Fruit fly (Drosophila melanogaster) whole organism, prepupa: ENCODE results near the gene CG6418.
A peak's percentile ranks its signal among the peaks of the same experiment; 100 is the strongest.

Experiments
- Blimp-1 ChIP-seq: fragments of 200-800 bp; sonication (Bioruptor generic); optimal IDR thresholded peaks from 3 replicates; lab custom pipeline; 2017; ENCODE audit warnings: missing biosample characterization, missing genetic modification characterization, mild to moderate bottlenecking, moderate library complexity, missing genetic modification reagents
- CG10631 ChIP-seq: fragments of 200-800 bp; sonication (Bioruptor generic); optimal IDR thresholded peaks from 2 replicates; lab custom pipeline; 2016; ENCODE audit warnings: missing biosample characterization, missing genetic modification characterization
- CG10669 ChIP-seq: fragments of 200-800 bp; sonication (Bioruptor generic); optimal IDR thresholded peaks from 3 replicates; lab custom pipeline; 2018; ENCODE audit warnings: missing biosample characterization, mild to moderate bottlenecking, missing genetic modification characterization, moderate library complexity
- CG11294 ChIP-seq: fragments of 200-800 bp; sonication (Bioruptor generic); IDR thresholded peaks from 2 replicates; pipeline ENCODE4 v1.3.6; 2022; ENCODE audit warnings: missing biosample characterization, missing genetic modification characterization
- CG11762 ChIP-seq: fragments of 200-800 bp; sonication (Bioruptor generic); optimal IDR thresholded peaks from 3 replicates; lab custom pipeline; 2016; ENCODE audit warnings: missing biosample characterization, missing genetic modification characterization; ENCODE audit not compliant: insufficient read depth
- CG11902 ChIP-seq: fragments of 200-800 bp; sonication (Bioruptor generic); optimal IDR thresholded peaks from 3 replicates; lab custom pipeline; 2016; ENCODE audit warnings: missing biosample characterization, missing genetic modification characterization
- CG15336 ChIP-seq: fragments of 200-800 bp; sonication (Bioruptor generic); IDR thresholded peaks from 2 replicates; pipeline ENCODE4 v1.3.6; 2022; ENCODE audit warnings: missing biosample characterization, missing genetic modification characterization
- CG1621 ChIP-seq: fragments of 200-800 bp; sonication (Bioruptor generic); optimal IDR thresholded peaks from 3 replicates; lab custom pipeline; 2018; ENCODE audit warnings: missing biosample characterization, mild to moderate bottlenecking, missing genetic modification characterization
- CG16779 ChIP-seq: fragments of 200-800 bp; sonication (Bioruptor generic); optimal IDR thresholded peaks from 3 replicates; lab custom pipeline; 2017; ENCODE audit warnings: missing biosample characterization, mild to moderate bottlenecking, missing genetic modification characterization
- CG3032 ChIP-seq: fragments of 200-800 bp; optimal IDR thresholded peaks from 2 replicates; lab custom pipeline; 2019; ENCODE audit warnings: missing biosample characterization, mild to moderate bottlenecking, missing genetic modification characterization, moderate library complexity
- CG31627 ChIP-seq: fragments of 200-800 bp; sonication (Bioruptor generic); optimal IDR thresholded peaks from 3 replicates; lab custom pipeline; 2016; ENCODE audit warnings: missing biosample characterization, missing genetic modification characterization
- CG34406 ChIP-seq: fragments of 200-800 bp; sonication (Bioruptor generic); optimal IDR thresholded peaks from 3 replicates; lab custom pipeline; 2016; ENCODE audit warnings: missing biosample characterization, missing genetic modification characterization
- CG3919 ChIP-seq: fragments of 200-800 bp; sonication (Bioruptor generic); optimal IDR thresholded peaks from 3 replicates; lab custom pipeline; 2016; ENCODE audit warnings: missing biosample characterization, missing genetic modification characterization
- CG6163 ChIP-seq: fragments of 200-800 bp; sonication (Bioruptor generic); IDR thresholded peaks from 3 replicates; pipeline ENCODE4 v1.3.6; 2022; ENCODE audit warnings: missing biosample characterization, missing genetic modification characterization
- CG6792 ChIP-seq: fragments of 200-800 bp; sonication (Bioruptor generic); optimal IDR thresholded peaks from 3 replicates; lab custom pipeline; 2016; ENCODE audit warnings: missing biosample characterization, missing genetic modification characterization
- CG6808 ChIP-seq: fragments of 200-800 bp; sonication (Bioruptor generic); optimal IDR thresholded peaks from 3 replicates; lab custom pipeline; 2017; ENCODE audit warnings: missing biosample characterization, missing genetic modification characterization, mild to moderate bottlenecking, moderate library complexity, missing genetic modification reagents
- CG6854 ChIP-seq: fragments of 200-800 bp; sonication (Bioruptor generic); optimal IDR thresholded peaks from 2 replicates; lab custom pipeline; 2017; ENCODE audit warnings: missing biosample characterization, mild to moderate bottlenecking, missing genetic modification characterization
- CG7368 ChIP-seq: fragments of 200-800 bp; sonication (Bioruptor generic); optimal IDR thresholded peaks from 3 replicates; lab custom pipeline; 2016; ENCODE audit warnings: missing biosample characterization, missing genetic modification characterization
- CG8119 ChIP-seq: fragments of 200-800 bp; sonication (Bioruptor generic); IDR thresholded peaks from 3 replicates; pipeline ENCODE4 v1.3.6; 2022; ENCODE audit warnings: missing biosample characterization, missing genetic modification characterization
- CG8319 ChIP-seq: fragments of 200-800 bp; sonication (Bioruptor generic); optimal IDR thresholded peaks from 3 replicates; lab custom pipeline; 2016; ENCODE audit warnings: missing biosample characterization, missing genetic modification characterization
- Eip75B ChIP-seq: fragments of 200-800 bp; sonication (Bioruptor generic); optimal IDR thresholded peaks from 3 replicates; lab custom pipeline; 2016; ENCODE audit warnings: missing biosample characterization, missing genetic modification characterization
- Eip93F ChIP-seq: fragments of 200-800 bp; sonication (Bioruptor generic); optimal IDR thresholded peaks from 2 replicates; lab custom pipeline; 2016; ENCODE audit warnings: missing biosample characterization, mild to moderate bottlenecking, missing genetic modification characterization
- Ets21C ChIP-seq: fragments of 200-800 bp; sonication (Bioruptor generic); optimal IDR thresholded peaks from 3 replicates; lab custom pipeline; 2016; ENCODE audit warnings: missing biosample characterization, missing genetic modification characterization
- Ets96B ChIP-seq: fragments of 200-800 bp; optimal IDR thresholded peaks from 2 replicates; lab custom pipeline; 2019; ENCODE audit warnings: missing biosample characterization, mild to moderate bottlenecking, missing genetic modification characterization, moderate library complexity
- Gug ChIP-seq: fragments of 200-800 bp; sonication (Bioruptor generic); IDR thresholded peaks from 2 replicates; pipeline ENCODE4 v1.3.6; 2022; ENCODE audit warnings: missing biosample characterization, missing genetic modification characterization
- Hr39 ChIP-seq: fragments of 200-800 bp; sonication (Bioruptor generic); optimal IDR thresholded peaks from 2 replicates; lab custom pipeline; 2016; ENCODE audit warnings: missing biosample characterization, missing genetic modification characterization
- Hr4 ChIP-seq: fragments of 200-800 bp; sonication (Bioruptor generic); optimal IDR thresholded peaks from 3 replicates; lab custom pipeline; 2016; ENCODE audit warnings: missing biosample characterization, missing genetic modification characterization
- Met ChIP-seq: fragments of 200-800 bp; sonication (Bioruptor generic); optimal IDR thresholded peaks from 3 replicates; lab custom pipeline; 2016; ENCODE audit warnings: missing biosample characterization, missing genetic modification characterization
- Smox ChIP-seq: fragments of 200-800 bp; sonication (Bioruptor generic); optimal IDR thresholded peaks from 3 replicates; lab custom pipeline; 2016; ENCODE audit warnings: missing biosample characterization, missing genetic modification characterization
- Sox102F ChIP-seq: fragments of 200-800 bp; sonication (Bioruptor generic); optimal IDR thresholded peaks from 2 replicates; lab custom pipeline; 2016; ENCODE audit warnings: missing biosample characterization, mild to moderate bottlenecking, missing genetic modification characterization
- Sox15 ChIP-seq: fragments of 200-800 bp; sonication (Bioruptor generic); optimal IDR thresholded peaks from 3 replicates; lab custom pipeline; 2016; ENCODE audit warnings: missing biosample characterization, missing genetic modification characterization
- achi ChIP-seq: fragments of 200-800 bp; sonication (Bioruptor generic); optimal IDR thresholded peaks from 3 replicates; lab custom pipeline; 2016; ENCODE audit warnings: missing biosample characterization, missing genetic modification characterization
- acj6 ChIP-seq: fragments of 200-800 bp; sonication (Bioruptor generic); optimal IDR thresholded peaks from 3 replicates; lab custom pipeline; 2016; ENCODE audit warnings: missing biosample characterization, missing genetic modification characterization
- cyc ChIP-seq: fragments of 200-800 bp; sonication (Bioruptor generic); optimal IDR thresholded peaks from 3 replicates; lab custom pipeline; 2016; ENCODE audit warnings: missing biosample characterization, missing genetic modification characterization
- dsx ChIP-seq: fragments of 200-800 bp; optimal IDR thresholded peaks from 3 replicates; lab custom pipeline; 2019; ENCODE audit warnings: missing biosample characterization, mild to moderate bottlenecking, missing genetic modification characterization, moderate library complexity; ENCODE audit not compliant: poor library complexity, severe bottlenecking
- eg ChIP-seq: fragments of 200-800 bp; sonication (Bioruptor generic); IDR thresholded peaks from 3 replicates; pipeline ENCODE4 v1.3.6; 2022; ENCODE audit warnings: missing biosample characterization, missing genetic modification characterization
- fkh ChIP-seq: fragments of 200-800 bp; sonication (Bioruptor generic); optimal IDR thresholded peaks from 3 replicates; lab custom pipeline; 2017; ENCODE audit warnings: missing biosample characterization, mild to moderate bottlenecking, missing genetic modification characterization, moderate library complexity
- lz ChIP-seq: fragments of 200-800 bp; sonication (Bioruptor generic); optimal IDR thresholded peaks from 3 replicates; lab custom pipeline; 2016; ENCODE audit warnings: missing biosample characterization, missing genetic modification characterization
- net ChIP-seq: fragments of 200-800 bp; sonication (Bioruptor generic); optimal IDR thresholded peaks from 3 replicates; lab custom pipeline; 2016; ENCODE audit warnings: missing biosample characterization, missing genetic modification characterization
- salr ChIP-seq, 2 experiments: fragments of 200-800 bp; sonication (Bioruptor generic); optimal IDR thresholded peaks; 3 replicates each; lab custom pipeline; 2016 to 2018; ENCODE audit warnings: missing biosample characterization in 2 of 2, missing genetic modification characterization in 2 of 2, mild to moderate bottlenecking in 1 of 2
- spab ChIP-seq: fragments of 200-800 bp; sonication (Bioruptor generic); optimal IDR thresholded peaks from 2 replicates; lab custom pipeline; 2017; ENCODE audit warnings: missing biosample characterization, mild to moderate bottlenecking, missing genetic modification characterization, missing genetic modification reagents
- ss ChIP-seq, 2 experiments: fragments of 200-800 bp; sonication (Bioruptor generic); optimal IDR thresholded peaks; 2 replicates in 1 of 2; 3 replicates in 1 of 2; lab custom pipeline; 2017 to 2018; ENCODE audit warnings: mild to moderate bottlenecking in 2 of 2, missing biosample characterization in 2 of 2, missing genetic modification characterization in 2 of 2, moderate library complexity in 1 of 2
- svp ChIP-seq: fragments of 200-800 bp; sonication (Bioruptor generic); peaks from one replicate; lab custom pipeline; 2016; ENCODE audit warnings: missing biosample characterization, missing genetic modification characterization
- topi ChIP-seq: fragments of 200-800 bp; sonication (Bioruptor generic); optimal IDR thresholded peaks from 3 replicates; lab custom pipeline; 2016; ENCODE audit warnings: missing biosample characterization, missing genetic modification characterization

Gene CG6418

dm6 chr3L:10855419-10856213 lies 23.2 kb downstream of the CG6418 start (continued):
- TF ChIP-seq Eip93F (GFP tag; lab: Kevin White, UChicago) (peak; percentile 69), CG11294 (GFP tag; lab: Robert Waterston, UW) (peak; percentile 83), fkh (GFP tag; lab: Kevin White, UChicago) (peak; percentile 7), achi (GFP tag; lab: Kevin White, UChicago) (peak; percentile 93), CG3919 (GFP tag; lab: Kevin White, UChicago) (peak; percentile 93), CG8119 (GFP tag; lab: Robert Waterston, UW) (peak; percentile 96), salr (GFP tag; optimal IDR thresholded peaks at IDR 0.05; lab: Kevin White, UChicago) (peak; percentile 57 to 76), lz (GFP tag; lab: Kevin White, UChicago) (peak; percentile 87), Sox15 (peak; percentile 88), acj6 (GFP tag; lab: Kevin White, UChicago) (peak; percentile 93), CG11902 (GFP tag; lab: Kevin White, UChicago) (peak; percentile 93), CG1621 (tag; lab: Kevin White, UChicago) (peak; percentile 66), net (GFP tag; lab: Kevin White, UChicago) (peak; percentile 80), svp (GFP tag; lab: Kevin White, UChicago) (peak; percentile 91), Sox102F (GFP tag; lab: Kevin White, UChicago) (peak; percentile 80), CG10669 (GFP tag; lab: Kevin White, UChicago) (peak; percentile 92), CG7368 (GFP tag; lab: Kevin White, UChicago) (peak; percentile 87), spab (peak; percentile 92), Met (peak; percentile 87)

- TF ChIP-seq CG3032 (tag; lab: Kevin White, UChicago) (peak; percentile 84), dsx (GFP tag; lab: Kevin White, UChicago) (peak; percentile 72), CG6808 (GFP tag; lab: Kevin White, UChicago) (peak; percentile 91), CG3919 (GFP tag; lab: Kevin White, UChicago) (peak; percentile 85), CG11902 (GFP tag; lab: Kevin White, UChicago) (peak; percentile 78), CG10669 (GFP tag; lab: Kevin White, UChicago) (peak; percentile 82), CG16779 (peak; percentile 77), eg (peak; percentile 73), CG7368 (GFP tag; lab: Kevin White, UChicago) (peak; percentile 75), Met (peak; percentile 94), CG6163 (peak; percentile 78; the same call in 1 of the 3 replicates), Sox102F (GFP tag; lab: Kevin White, UChicago) (peak; percentile 85), Ets21C (GFP tag; lab: Kevin White, UChicago) (peak; percentile 85), net (GFP tag; lab: Kevin White, UChicago) (peak; percentile 93), CG6854 (GFP tag; lab: Kevin White, UChicago) (peak; percentile 26), CG31627 (GFP tag; lab: Kevin White, UChicago) (peak; percentile 91), Smox (GFP tag; lab: Kevin White, UChicago) (peak; percentile 93), CG10631 (GFP tag; lab: Kevin White, UChicago) (peak; percentile 92), Sox15 (peak; percentile 84), svp (GFP tag; lab: Kevin White, UChicago) (peak; percentile 95), CG11762 (GFP tag; lab: Kevin White, UChicago) (peak; percentile 83), fkh (GFP tag; lab: Kevin White, UChicago) (no peak), topi (GFP tag; lab: Kevin White, UChicago) (peak; percentile 93), salr (GFP tag; optimal IDR thresholded peaks at IDR 0.05; lab: Kevin White, UChicago) (peak; percentile 50 to 96), Hr4 (peak; percentile 88), lz (GFP tag; lab: Kevin White, UChicago) (peak; percentile 93), spab (peak; percentile 92), Gug (no peak; the same call in 1 of the 2 replicates), CG15336 (GFP tag; lab: Robert Waterston, UW) (peak; percentile 74; the same call in 1 of the 2 replicates), Blimp-1 (peak; percentile 74), CG6792 (GFP tag; lab: Kevin White, UChicago) (peak; percentile 85), CG8319 (GFP tag; lab: Kevin White, UChicago) (peak; percentile 84), Hr39 (GFP tag; lab: Kevin White, UChicago) (peak; percentile 92), acj6 (GFP tag; lab: Kevin White, UChicago) (peak; percentile 91), cyc (GFP tag; lab: Kevin White, UChicago) (peak; percentile 90), Eip75B (peak; percentile 90), Ets96B (tag; lab: Kevin White, UChicago) (peak; percentile 86), CG34406 (peak; percentile 90), ss (GFP tag; optimal IDR thresholded peaks at IDR 0.05; lab: Kevin White, UChicago) (peak; percentile 82 to 88)
Measured at dm6 chr3L:10854801-10855418, 23.9 kb downstream of the CG6418 start.
